Fruit fly (Drosophila melanogaster) whole organism, embryonic: ENCODE results near the gene Rad60.

Source experiments
- Bgb ChIP-seq: fragments of 200-800 bp; sonication (Bioruptor generic); IDR thresholded peaks from 2 replicates; pipeline ENCODE4 v1.3.6; 2022; ENCODE audit warnings: missing biosample characterization, missing genetic modification characterization; ENCODE audit not compliant: partially characterized antibody
- CG10267 ChIP-seq: fragments of 200-800 bp; sonication (Bioruptor generic); optimal IDR thresholded peaks from 2 replicates; lab custom pipeline; 2018; ENCODE audit warnings: missing biosample characterization, mild to moderate bottlenecking, missing genetic modification characterization, moderate library complexity
- CG11247 ChIP-seq: fragments of 200-800 bp; sonication (Bioruptor generic); IDR thresholded peaks from 2 replicates; pipeline ENCODE4 v1.3.6; 2022; ENCODE audit warnings: missing biosample characterization, missing genetic modification characterization
- CG11723 ChIP-seq: fragments of 200-800 bp; sonication (Bioruptor generic); optimal IDR thresholded peaks from 2 replicates; lab custom pipeline; 2017; ENCODE audit warnings: missing biosample characterization, mild to moderate bottlenecking, missing genetic modification characterization
- CG12071 ChIP-seq: fragments of 200-800 bp; sonication (Bioruptor generic); optimal IDR thresholded peaks from 3 replicates; lab custom pipeline; 2018; ENCODE audit warnings: missing biosample characterization, mild to moderate bottlenecking, missing genetic modification characterization
- CG14667 ChIP-seq: fragments of 200-800 bp; sonication (Bioruptor generic); IDR thresholded peaks from 2 replicates; pipeline ENCODE4 v1.3.6; 2022; ENCODE audit warnings: missing biosample characterization, missing genetic modification characterization
- CG15514 ChIP-seq: fragments of 200-800 bp; sonication (Bioruptor generic); optimal IDR thresholded peaks from 3 replicates; lab custom pipeline; 2017; ENCODE audit warnings: missing biosample characterization, missing genetic modification characterization, mild to moderate bottlenecking, moderate library complexity, missing genetic modification reagents
- CG17328 ChIP-seq: fragments of 200-800 bp; sonication (Bioruptor generic); IDR thresholded peaks from 2 replicates; pipeline ENCODE4 v1.3.6; 2022; ENCODE audit warnings: missing biosample characterization, missing genetic modification characterization
- CG17385 ChIP-seq: fragments of 200-800 bp; sonication (Bioruptor generic); optimal IDR thresholded peaks from 3 replicates; lab custom pipeline; 2018; ENCODE audit warnings: missing biosample characterization, mild to moderate bottlenecking, missing genetic modification characterization
- CG17912 ChIP-seq: fragments of 200-800 bp; sonication (Bioruptor generic); optimal IDR thresholded peaks from 2 replicates; lab custom pipeline; 2018; ENCODE audit warnings: missing biosample characterization, mild to moderate bottlenecking, missing genetic modification characterization
- CG1832 ChIP-seq: fragments of 200-800 bp; sonication (Bioruptor generic); optimal IDR thresholded peaks from 2 replicates; lab custom pipeline; 2017; ENCODE audit warnings: missing biosample characterization, mild to moderate bottlenecking, missing genetic modification characterization, inconsistent platforms
- CG30431 ChIP-seq: fragments of 200-800 bp; sonication (Bioruptor generic); optimal IDR thresholded peaks from 2 replicates; lab custom pipeline; 2017; ENCODE audit warnings: missing biosample characterization, missing genetic modification characterization
- CG31365 ChIP-seq: fragments of 200-800 bp; sonication (Bioruptor generic); optimal IDR thresholded peaks from 2 replicates; lab custom pipeline; 2018; ENCODE audit warnings: missing biosample characterization, mild to moderate bottlenecking, missing genetic modification characterization
- CG31388 ChIP-seq: fragments of 200-800 bp; sonication (Bioruptor generic); optimal IDR thresholded peaks from 2 replicates; lab custom pipeline; 2016; ENCODE audit warnings: missing biosample characterization, missing genetic modification characterization
- CG4820 ChIP-seq: fragments of 200-800 bp; sonication (Bioruptor generic); optimal IDR thresholded peaks from 3 replicates; lab custom pipeline; 2016; ENCODE audit warnings: missing biosample characterization, missing genetic modification characterization
- CG7786 ChIP-seq: fragments of 200-800 bp; sonication (Bioruptor generic); optimal IDR thresholded peaks from 2 replicates; lab custom pipeline; 2016; ENCODE audit warnings: missing biosample characterization, missing genetic modification characterization
- CG8089 ChIP-seq: fragments of 200-800 bp; sonication (Bioruptor generic); optimal IDR thresholded peaks from 3 replicates; lab custom pipeline; 2016; ENCODE audit warnings: missing biosample characterization, missing genetic modification characterization
- CG8944 ChIP-seq: fragments of 200-800 bp; sonication (Bioruptor generic); optimal IDR thresholded peaks from 3 replicates; lab custom pipeline; 2016; ENCODE audit warnings: missing biosample characterization, missing genetic modification characterization
- D19A ChIP-seq: fragments of 200-800 bp; optimal IDR thresholded peaks from 3 replicates; lab custom pipeline; 2019; ENCODE audit warnings: missing biosample characterization, mild to moderate bottlenecking, missing genetic modification characterization, moderate library complexity
- Dek ChIP-seq: fragments of 200-800 bp; sonication (Bioruptor generic); optimal IDR thresholded peaks from 3 replicates; lab custom pipeline; 2019; ENCODE audit warnings: missing biosample characterization, mild to moderate bottlenecking, missing genetic modification characterization, moderate library complexity
- E2f1 ChIP-seq: fragments of 200-800 bp; sonication (Bioruptor generic); IDR thresholded peaks from 2 replicates; pipeline ENCODE4 v1.3.6; 2022; ENCODE audit warnings: missing biosample characterization, missing genetic modification characterization
- Hey ChIP-seq: fragments of 200-800 bp; sonication (Bioruptor generic); optimal IDR thresholded peaks from 3 replicates; lab custom pipeline; 2018; ENCODE audit warnings: missing biosample characterization, mild to moderate bottlenecking, missing genetic modification characterization
- Hr39 ChIP-seq: fragments of >200 bp; optimal IDR thresholded peaks from 2 replicates; lab custom pipeline; 2017
- NC2β ChIP-seq: fragments of 200-800 bp; sonication (Bioruptor generic); optimal IDR thresholded peaks from 2 replicates; lab custom pipeline; 2016; ENCODE audit warnings: missing biosample characterization, missing genetic modification characterization
- Nf-YB ChIP-seq: fragments of 200-800 bp; sonication (Bioruptor generic); optimal IDR thresholded peaks from 3 replicates; lab custom pipeline; 2019; ENCODE audit warnings: missing biosample characterization, mild to moderate bottlenecking, missing genetic modification characterization, moderate library complexity
- PHDP ChIP-seq: fragments of 200-800 bp; sonication (Bioruptor generic); optimal IDR thresholded peaks from 3 replicates; lab custom pipeline; 2018; ENCODE audit warnings: missing biosample characterization, mild to moderate bottlenecking, missing genetic modification characterization, moderate library complexity
- Pdp1 ChIP-seq, 2 experiments: fragments of 200-800 bp; sonication (Bioruptor generic); optimal IDR thresholded peaks; 3 replicates each; lab custom pipeline; 2016; ENCODE audit warnings: missing biosample characterization in 2 of 2, missing genetic modification characterization in 2 of 2, mild to moderate bottlenecking in 1 of 2, moderate library complexity in 1 of 2
- Ravus ChIP-seq: fragments of 200-800 bp; sonication (Bioruptor generic); IDR thresholded peaks from 2 replicates; pipeline ENCODE4 v1.3.6; 2022; ENCODE audit warnings: missing biosample characterization, missing genetic modification characterization
- Side ChIP-seq: fragments of 200-800 bp; sonication (Bioruptor generic); optimal IDR thresholded peaks from 2 replicates; lab custom pipeline; 2016; ENCODE audit warnings: missing biosample characterization, missing genetic modification characterization
- abd-A ChIP-seq: fragments of 200-800 bp; sonication (Bioruptor generic); optimal IDR thresholded peaks from 3 replicates; lab custom pipeline; 2019; ENCODE audit warnings: missing biosample characterization, mild to moderate bottlenecking, missing genetic modification characterization, moderate library complexity
- bab2 ChIP-seq: fragments of 200-800 bp; sonication (Bioruptor generic); optimal IDR thresholded peaks from 2 replicates; lab custom pipeline; 2016; ENCODE audit warnings: missing biosample characterization, missing genetic modification characterization
- cwo ChIP-seq: fragments of 200-800 bp; sonication (Bioruptor generic); optimal IDR thresholded peaks from 3 replicates; lab custom pipeline; 2017; ENCODE audit warnings: missing biosample characterization, missing genetic modification characterization, mild to moderate bottlenecking, moderate library complexity, missing genetic modification reagents
- dimm ChIP-seq: fragments of 200-800 bp; sonication (Bioruptor generic); IDR thresholded peaks from 2 replicates; pipeline ENCODE4 v1.3.6; 2022; ENCODE audit warnings: missing biosample characterization, missing genetic modification characterization
- eve ChIP-seq, 2 experiments: fragments of >200 bp; optimal IDR thresholded peaks; 2 replicates each; lab custom pipeline; 2017; ENCODE audit warnings: missing biosample characterization in 2 of 2, missing genetic modification characterization in 2 of 2
- ewg ChIP-seq: fragments of 200-800 bp; sonication (Bioruptor generic); optimal IDR thresholded peaks from 3 replicates; lab custom pipeline; 2017; ENCODE audit warnings: mild to moderate bottlenecking, missing biosample characterization, missing genetic modification reagents, missing genetic modification characterization
- fd64A ChIP-seq: fragments of 200-800 bp; sonication (Bioruptor generic); optimal IDR thresholded peaks from 3 replicates; lab custom pipeline; 2018; ENCODE audit warnings: missing biosample characterization, mild to moderate bottlenecking, missing genetic modification characterization
- gfzf ChIP-seq: fragments of 200-800 bp; sonication (Bioruptor generic); optimal IDR thresholded peaks from 2 replicates; lab custom pipeline; 2016; ENCODE audit warnings: missing biosample characterization, mild to moderate bottlenecking, missing genetic modification characterization, moderate library complexity
- grn ChIP-seq: fragments of 200-800 bp; sonication (Bioruptor generic); optimal IDR thresholded peaks from 3 replicates; lab custom pipeline; 2017; ENCODE audit warnings: missing biosample characterization, missing genetic modification characterization
- ham ChIP-seq: fragments of 200-800 bp; sonication (Bioruptor generic); IDR thresholded peaks from 2 replicates; pipeline ENCODE4 v1.3.6; 2022; ENCODE audit warnings: missing biosample characterization, missing genetic modification characterization
- insv ChIP-seq, 2 experiments: fragments of 200-800 bp; sonication (Bioruptor generic); optimal IDR thresholded peaks; 3 replicates each; lab custom pipeline; 2016 to 2018; ENCODE audit warnings: missing biosample characterization in 2 of 2, missing genetic modification characterization in 2 of 2
- jumu ChIP-seq: fragments of 200-800 bp; sonication (Bioruptor generic); optimal IDR thresholded peaks from 3 replicates; lab custom pipeline; 2016; ENCODE audit warnings: missing biosample characterization, missing genetic modification characterization
- kay ChIP-seq: fragments of 200-800 bp; sonication (Bioruptor generic); optimal IDR thresholded peaks from 2 replicates; lab custom pipeline; 2016; ENCODE audit warnings: missing biosample characterization, missing genetic modification characterization
- kni ChIP-seq: fragments of 200-800 bp; sonication (Bioruptor generic); optimal IDR thresholded peaks from 3 replicates; lab custom pipeline; 2017; ENCODE audit warnings: mild to moderate bottlenecking, missing biosample characterization, missing genetic modification reagents, missing genetic modification characterization
- lov ChIP-seq, 2 experiments: fragments of 200-800 bp in 1 of 2; fragments of >200 bp in 1 of 2; sonication (Bioruptor generic) in 1 of 2; IDR thresholded peaks in 1 of 2; optimal IDR thresholded peaks in 1 of 2; 2 replicates in 1 of 2; 3 replicates in 1 of 2; pipeline versions ENCODE4 v1.3.6 to Lab custom; 2017 to 2022; ENCODE audit warnings: missing biosample characterization in 1 of 2, missing genetic modification characterization in 1 of 2
- nerfin-2 ChIP-seq: fragments of 200-800 bp; sonication (Bioruptor generic); IDR thresholded peaks from 2 replicates; pipeline ENCODE4 v1.3.6; 2022; ENCODE audit warnings: missing biosample characterization, missing genetic modification characterization; ENCODE audit not compliant: partially characterized antibody
- pb ChIP-seq: fragments of 200-800 bp; sonication (Bioruptor generic); optimal IDR thresholded peaks from 3 replicates; lab custom pipeline; 2016; ENCODE audit warnings: missing biosample characterization, missing genetic modification characterization
- pum ChIP-seq: fragments of 200-800 bp; sonication (Bioruptor generic); optimal IDR thresholded peaks from 2 replicates; lab custom pipeline; 2016; ENCODE audit warnings: missing biosample characterization, missing genetic modification characterization
- ranshi ChIP-seq: fragments of 200-800 bp; sonication (Bioruptor generic); IDR thresholded peaks from 2 replicates; pipeline ENCODE4 v1.3.6; 2022; ENCODE audit warnings: missing biosample characterization, missing genetic modification characterization
- unc-4 ChIP-seq: fragments of 200-800 bp; sonication (Bioruptor generic); IDR thresholded peaks from 2 replicates; pipeline ENCODE4 v1.3.6; 2022; ENCODE audit warnings: missing biosample characterization, missing genetic modification characterization; ENCODE audit not compliant: partially characterized antibody
- yki ChIP-seq: fragments of >200 bp; optimal IDR thresholded peaks from 3 replicates; lab custom pipeline; 2018

Rad60 gene

DNA sequence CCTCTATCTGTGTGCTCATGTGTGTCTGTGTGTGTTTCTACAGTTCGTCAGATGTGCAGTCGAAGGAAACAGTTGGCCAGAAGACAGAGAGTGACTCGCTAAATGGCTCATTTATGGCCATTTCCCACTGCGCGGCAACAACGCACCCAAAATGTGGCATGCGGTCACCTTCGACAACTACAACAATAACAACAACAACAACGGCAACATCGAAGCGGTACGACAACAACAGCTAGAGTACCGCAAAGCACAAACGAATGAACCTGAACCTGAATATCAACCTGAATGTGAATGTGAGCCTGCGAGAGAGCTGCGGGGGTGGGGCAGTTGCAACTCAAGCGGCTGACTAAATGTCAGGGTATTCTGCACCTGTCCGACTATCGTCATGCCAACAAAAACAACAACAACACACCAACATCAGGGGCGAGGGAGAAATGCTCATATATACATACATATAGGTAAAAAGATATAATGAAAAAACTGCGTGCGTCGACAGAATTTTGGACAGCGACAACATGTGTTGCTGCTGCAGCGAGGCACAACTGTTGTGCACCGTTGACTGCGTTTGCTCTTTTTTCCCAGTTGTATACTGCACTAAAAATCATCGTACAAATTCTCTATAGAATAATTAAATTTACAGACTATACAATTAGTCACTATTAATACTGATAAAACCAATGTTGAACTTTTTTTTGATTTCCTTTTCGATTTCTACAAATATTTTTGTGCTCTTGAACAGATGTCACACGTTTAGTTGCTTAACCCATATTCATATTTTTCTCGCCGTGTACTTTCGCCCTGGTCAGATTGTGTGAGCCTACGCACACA, 49.0 kb upstream of the Rad60 start (continued):
- TF ChIP-seq NC2β (peak; percentile 58), kni (GFP tag; lab: Kevin White, UChicago) (no peak), jumu (GFP tag; lab: Kevin White, UChicago) (peak; percentile 3), D19A (tag; lab: Kevin White, UChicago) (peak; percentile 39), dimm (GFP tag; lab: Robert Waterston, UW) (no peak), CG17912 (GFP tag; lab: Kevin White, UChicago) (no peak), PHDP (tag; lab: Kevin White, UChicago) (peak; percentile 3), CG1832 (GFP tag; lab: Kevin White, UChicago) (no peak), CG11723 (no peak), yki (lab: Kevin White, UChicago) (no peak), Ravus (no peak), gfzf (GFP tag; lab: Kevin White, UChicago) (no peak), Side (GFP tag; lab: Kevin White, UChicago) (no peak), lov (optimal IDR thresholded peaks at IDR 0.05; lab: Kevin White, UChicago) (no peak), lov (GFP tag; IDR thresholded peaks at IDR 0.05; lab: Robert Waterston, UW) (no peak), CG15514 (GFP tag; lab: Kevin White, UChicago) (no peak), CG12071 (GFP tag; lab: Kevin White, UChicago) (no peak), E2f1 (GFP tag; lab: Robert Waterston, UW) (no peak), eve (GFP tag; optimal IDR thresholded peaks at IDR 0.05; lab: Kevin White, UChicago) (no peak), pb (no peak), kay (no peak), pum (GFP tag; lab: Kevin White, UChicago) (peak; percentile 5), grn (GFP tag; lab: Kevin White, UChicago) (no peak), Pdp1 (GFP tag; optimal IDR thresholded peaks at IDR 0.05; lab: Kevin White, UChicago) (no peak), CG10267 (tag; lab: Kevin White, UChicago) (no peak), CG8944 (GFP tag; lab: Kevin White, UChicago) (no peak), fd64A (GFP tag; lab: Kevin White, UChicago) (no peak), Bgb (GFP tag; lab: Robert Waterston, UW) (no peak), nerfin-2 (GFP tag; lab: Robert Waterston, UW) (no peak), CG7786 (GFP tag; lab: Kevin White, UChicago) (peak; percentile 20), CG8089 (GFP tag; lab: Kevin White, UChicago) (no peak), ewg (peak; percentile 12), ranshi (GFP tag; lab: Robert Waterston, UW) (no peak), CG31388 (GFP tag; lab: Kevin White, UChicago) (no peak), CG31365 (no peak), Nf-YB (GFP tag; lab: Kevin White, UChicago) (peak; percentile 17), cwo (GFP tag; lab: Kevin White, UChicago) (no peak), CG4820 (GFP tag; lab: Kevin White, UChicago) (no peak), abd-A (tag; lab: Kevin White, UChicago) (no peak), Hey (no peak), ham (GFP tag; lab: Robert Waterston, UW) (no peak), CG11247 (GFP tag; lab: Robert Waterston, UW) (no peak), Dek (tag; lab: Kevin White, UChicago) (no peak), CG17328 (peak; percentile 68), bab2 (GFP tag; lab: Kevin White, UChicago) (no peak), CG14667 (no peak), insv (GFP tag; optimal IDR thresholded peaks at IDR 0.05; lab: Kevin White, UChicago) (no peak), unc-4 (no peak), CG30431 (peak; percentile 58), Hr39 (lab: Kevin White, UChicago) (no peak), CG17385 (GFP tag; lab: Kevin White, UChicago) (no peak)
